Worm (Caenorhabditis elegans) whole organism, midembryonic: ENCODE data around the gene set-3.

Experiments
- T22C8.4 ChIP-seq: fragments of 200-800 bp; sonication (Bioruptor generic); IDR thresholded peaks from 2 replicates; pipeline ENCODE4 v1.3.6; 2022; ENCODE audit warnings: missing genetic modification characterization, missing compliant biosample characterization
- cog-1 ChIP-seq: sonication (generic microtip); optimal IDR thresholded peaks from 2 replicates; lab custom pipeline; 2016; ENCODE audit warnings: missing genetic modification characterization, missing compliant biosample characterization
- flt-1 ChIP-seq: fragments of 200-800 bp; sonication (Bioruptor generic); IDR thresholded peaks from 2 replicates; pipeline ENCODE4 v1.3.6; 2022; ENCODE audit warnings: missing genetic modification characterization, missing compliant biosample characterization
- klf-2 ChIP-seq: fragments of 200-800 bp; sonication (Bioruptor generic); conservative IDR thresholded peaks from 2 replicates; pipeline ENCODE4 v1.3.6; 2022; ENCODE audit warnings: missing genetic modification reagents, missing genetic modification characterization, missing compliant biosample characterization
- med-1 ChIP-seq: sonication (generic microtip); optimal IDR thresholded peaks from 2 replicates; lab custom pipeline; 2017; ENCODE audit warnings: missing genetic modification characterization, mild to moderate bottlenecking, missing compliant biosample characterization, antibody characterized with exemption, missing genetic modification reagents; ENCODE audit not compliant: insufficient read depth
- ref-1 ChIP-seq: fragments of 200-800 bp; sonication (Bioruptor generic); conservative IDR thresholded peaks from 2 replicates; pipeline ENCODE4 v1.3.6; 2022; ENCODE audit warnings: missing genetic modification reagents, missing genetic modification characterization, missing compliant biosample characterization
- tab-1 ChIP-seq: fragments of 200-800 bp; sonication (Bioruptor generic); IDR thresholded peaks from 2 replicates; pipeline ENCODE4 v1.3.6; 2022; ENCODE audit warnings: missing genetic modification characterization, missing compliant biosample characterization
- ztf-23 ChIP-seq: fragments of 200-800 bp; sonication (Bioruptor generic); IDR thresholded peaks from 2 replicates; pipeline ENCODE4 v1.3.6; 2022; ENCODE audit warnings: missing genetic modification reagents, missing genetic modification characterization, missing compliant biosample characterization
- ztf-29 ChIP-seq: fragments of 200-800 bp; sonication (Bioruptor generic); IDR thresholded peaks from 2 replicates; pipeline ENCODE4 v1.3.6; 2022; ENCODE audit warnings: missing genetic modification reagents, missing genetic modification characterization, missing compliant biosample characterization

set-3 gene

DNA sequence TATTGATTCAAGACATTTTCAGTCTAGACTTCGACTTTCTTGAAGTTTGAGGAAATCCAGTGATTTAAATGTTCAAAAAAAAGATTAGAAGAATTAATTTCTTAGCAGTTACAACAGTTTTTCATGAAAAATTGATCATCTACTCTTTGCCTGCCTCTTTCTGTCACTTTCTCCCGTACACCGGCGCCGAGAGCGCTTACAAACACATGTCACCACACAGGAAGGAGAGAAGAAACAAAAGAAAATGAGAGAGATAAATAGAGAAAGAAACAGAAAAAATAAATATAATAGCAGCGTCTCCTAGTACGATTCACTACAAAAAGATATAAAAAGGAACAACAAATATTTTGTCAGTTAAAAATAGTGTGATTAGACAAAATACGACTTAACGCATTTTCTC lies 27.7 kb downstream of the set-3 start:
- TF ChIP-seq ztf-23 = no peak
- no peak for TF ChIP-seq T22C8.4 (GFP tag; lab: Robert Waterston, UW)
- no peak for TF ChIP-seq flt-1 (GFP tag; lab: Robert Waterston, UW)
- no peak for TF ChIP-seq ref-1 (GFP tag; lab: Robert Waterston, UW)
- TF ChIP-seq med-1 (GFP tag; lab: Kevin White, UChicago) = no peak
- TF ChIP-seq cog-1 (tag; lab: Kevin White, UChicago) = no peak

DNA sequence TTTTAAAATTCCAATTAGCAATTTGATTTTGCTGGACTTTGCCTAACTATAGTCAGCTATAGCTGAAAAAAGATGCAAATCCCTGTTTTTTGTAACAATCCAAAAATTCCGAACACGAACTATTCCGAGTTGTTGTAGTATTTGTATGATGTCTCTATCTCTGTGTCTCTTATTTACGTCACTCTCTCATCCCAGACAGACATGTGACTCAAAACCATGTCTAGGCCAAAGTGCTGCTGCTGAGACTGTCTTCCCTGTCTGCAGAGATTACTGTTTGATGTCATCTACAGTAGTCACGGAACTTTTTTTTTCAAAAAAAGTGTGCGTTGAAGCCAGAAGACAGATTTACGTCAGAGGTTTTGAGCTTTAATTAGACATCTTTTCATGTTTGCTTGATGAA lies 28.1 kb downstream of the set-3 start:
- no peak for TF ChIP-seq T22C8.4 (GFP tag; lab: Robert Waterston, UW)
- no peak for TF ChIP-seq klf-2 (GFP tag; lab: Robert Waterston, UW)
- TF ChIP-seq ztf-23 = no peak
- no peak for TF ChIP-seq tab-1
- no peak for TF ChIP-seq ztf-29
- no peak for TF ChIP-seq cog-1 (tag; lab: Kevin White, UChicago)
- TF ChIP-seq ref-1 (GFP tag; lab: Robert Waterston, UW) = no peak
- TF ChIP-seq flt-1 (GFP tag; lab: Robert Waterston, UW) = no peak
- TF ChIP-seq med-1 (GFP tag; lab: Kevin White, UChicago) = no peak

- TF ChIP-seq flt-1 (GFP tag; lab: Robert Waterston, UW) (no peak), med-1 (GFP tag; lab: Kevin White, UChicago) (no peak), tab-1 (no peak), ref-1 (GFP tag; lab: Robert Waterston, UW) (no peak), cog-1 (tag; lab: Kevin White, UChicago) (no peak), ztf-23 (no peak), klf-2 (GFP tag; lab: Robert Waterston, UW) (no peak), ztf-29 (no peak), T22C8.4 (GFP tag; lab: Robert Waterston, UW) (no peak)
Measured at ce11 chrIII:9665490-9666179, 28.7 kb downstream of the set-3 start.

DNA sequence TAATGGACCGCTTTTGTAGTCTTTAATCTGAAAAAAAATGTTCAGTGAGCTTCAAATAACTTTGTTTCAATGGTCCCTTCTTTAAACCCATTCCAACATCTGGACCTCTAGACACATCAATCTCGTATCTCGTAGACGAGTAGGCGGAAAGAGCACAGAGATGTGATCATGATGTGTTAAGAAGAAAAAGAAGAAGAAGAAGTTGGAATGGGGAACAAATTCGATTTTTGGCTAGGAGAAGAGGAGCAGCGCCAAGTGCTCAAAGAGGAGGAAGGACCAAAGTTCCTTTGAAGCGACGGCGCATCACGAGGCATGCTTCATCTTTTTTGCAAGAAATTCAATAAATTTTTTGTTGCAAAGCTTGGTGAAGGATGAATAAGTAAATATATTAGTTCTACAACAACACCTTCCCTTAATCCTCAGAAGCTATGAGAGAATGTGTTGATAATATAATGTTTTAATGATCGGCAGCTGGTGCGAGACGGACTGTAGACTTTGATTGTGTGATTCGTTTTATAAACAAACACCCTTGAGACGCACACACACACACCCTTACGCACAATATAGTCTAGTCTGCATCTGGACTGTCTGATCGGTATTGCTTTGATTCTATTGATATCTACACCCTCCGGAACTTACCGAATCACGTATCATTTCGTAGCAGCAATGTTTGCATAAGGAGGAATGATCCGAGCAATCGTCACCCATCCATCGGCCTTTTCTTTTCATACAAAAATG lies 29.7 kb downstream of the set-3 start:
- TF ChIP-seq ref-1 (GFP tag; lab: Robert Waterston, UW) = no peak
- TF ChIP-seq klf-2 (GFP tag; lab: Robert Waterston, UW) = no peak
- TF ChIP-seq med-1 (GFP tag; lab: Kevin White, UChicago) = no peak
- no peak for TF ChIP-seq cog-1 (tag; lab: Kevin White, UChicago)
- TF ChIP-seq ztf-29 = no peak
- no peak for TF ChIP-seq ztf-23
- no peak for TF ChIP-seq flt-1 (GFP tag; lab: Robert Waterston, UW)
- TF ChIP-seq tab-1 = no peak
- TF ChIP-seq T22C8.4 (GFP tag; lab: Robert Waterston, UW) = no peak

- TF ChIP-seq med-1 (GFP tag; lab: Kevin White, UChicago) (no peak), flt-1 (GFP tag; lab: Robert Waterston, UW) (no peak), tab-1 (no peak), ztf-23 (no peak), klf-2 (GFP tag; lab: Robert Waterston, UW) (no peak), T22C8.4 (GFP tag; lab: Robert Waterston, UW) (no peak), ref-1 (GFP tag; lab: Robert Waterston, UW) (no peak), cog-1 (tag; lab: Kevin White, UChicago) (no peak), ztf-29 (no peak)
Measured at ce11 chrIII:9663943-9664342, 30.4 kb downstream of the set-3 start.

DNA sequence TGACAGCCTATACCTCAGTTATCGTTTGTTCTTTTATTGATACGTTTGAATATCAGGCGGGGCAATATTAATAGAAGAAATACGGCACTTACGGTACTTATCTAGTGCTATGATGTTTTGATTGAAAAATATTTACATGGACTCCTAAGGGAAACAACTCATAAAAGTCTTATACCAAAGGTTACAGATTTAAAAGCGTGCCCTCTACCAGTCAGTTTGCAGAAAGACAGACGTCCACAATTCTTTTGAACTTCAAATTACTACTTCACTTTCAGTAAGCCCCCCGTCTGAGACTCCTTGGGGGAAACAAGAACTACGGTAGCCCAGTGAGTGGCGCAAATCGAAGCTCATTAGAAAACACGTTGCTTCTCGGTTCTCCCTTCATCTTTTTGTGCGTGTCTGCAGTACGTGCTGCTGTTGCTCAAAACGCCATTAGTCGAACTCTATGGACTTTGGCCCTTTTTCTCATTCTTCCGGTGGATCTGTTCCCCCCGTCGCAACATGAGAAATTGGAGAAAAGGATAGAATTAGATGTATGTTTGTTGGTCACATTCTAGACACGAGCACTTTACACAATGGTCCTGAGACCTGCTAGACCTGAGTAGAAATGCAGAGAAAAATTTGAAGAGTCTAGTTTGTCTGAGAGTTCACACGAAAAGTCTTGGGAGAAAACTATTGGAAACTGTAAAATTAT lies 32.0 kb downstream of the set-3 start:
- TF ChIP-seq flt-1 (GFP tag; lab: Robert Waterston, UW) (no peak), med-1 (GFP tag; lab: Kevin White, UChicago) (no peak), cog-1 (tag; lab: Kevin White, UChicago) (no peak), T22C8.4 (GFP tag; lab: Robert Waterston, UW) (no peak), ref-1 (GFP tag; lab: Robert Waterston, UW) (no peak), ztf-23 (no peak), ztf-29 (no peak), tab-1 (no peak), klf-2 (GFP tag; lab: Robert Waterston, UW) (no peak)

DNA sequence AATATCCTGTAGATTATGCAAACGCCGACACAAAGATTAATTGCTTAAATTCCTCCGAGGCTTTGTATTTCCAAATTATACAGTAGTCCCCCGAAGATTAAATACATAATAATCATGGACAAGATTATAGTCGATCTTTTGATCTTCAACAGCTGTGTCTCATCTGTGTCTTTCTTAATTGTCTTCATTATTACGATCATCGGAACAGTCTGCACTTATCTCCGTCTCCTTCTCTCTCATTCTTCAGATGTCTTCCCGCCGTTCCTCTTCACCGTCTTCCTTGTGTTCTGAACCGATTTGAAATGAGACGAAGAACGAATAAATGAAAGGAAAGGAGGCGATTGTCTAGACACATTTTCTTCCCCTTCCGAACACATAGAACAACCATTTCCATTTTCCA lies 33.3 kb downstream of the set-3 start:
- TF ChIP-seq med-1 (GFP tag; lab: Kevin White, UChicago) = no peak
- no peak for TF ChIP-seq ref-1 (GFP tag; lab: Robert Waterston, UW)
- TF ChIP-seq klf-2 (GFP tag; lab: Robert Waterston, UW) = no peak
- no peak for TF ChIP-seq flt-1 (GFP tag; lab: Robert Waterston, UW)
- TF ChIP-seq ztf-23 = no peak
- TF ChIP-seq T22C8.4 (GFP tag; lab: Robert Waterston, UW) = no peak
- no peak for TF ChIP-seq cog-1 (tag; lab: Kevin White, UChicago)
- TF ChIP-seq tab-1 = no peak
- TF ChIP-seq ztf-29 = no peak

- TF ChIP-seq ztf-29 = no peak
- no peak for TF ChIP-seq med-1 (GFP tag; lab: Kevin White, UChicago)
- TF ChIP-seq ztf-23 = no peak
- no peak for TF ChIP-seq ref-1 (GFP tag; lab: Robert Waterston, UW)
- no peak for TF ChIP-seq tab-1
- TF ChIP-seq flt-1 (GFP tag; lab: Robert Waterston, UW) = no peak
- TF ChIP-seq T22C8.4 (GFP tag; lab: Robert Waterston, UW) = no peak
- no peak for TF ChIP-seq cog-1 (tag; lab: Kevin White, UChicago)
- TF ChIP-seq klf-2 (GFP tag; lab: Robert Waterston, UW) = no peak
Measured at ce11 chrIII:9658569-9658968, 35.8 kb downstream of the set-3 start.
